Worm (Caenorhabditis elegans): Measurements from ENCODE around the gene R03H10.7.

DNA sequence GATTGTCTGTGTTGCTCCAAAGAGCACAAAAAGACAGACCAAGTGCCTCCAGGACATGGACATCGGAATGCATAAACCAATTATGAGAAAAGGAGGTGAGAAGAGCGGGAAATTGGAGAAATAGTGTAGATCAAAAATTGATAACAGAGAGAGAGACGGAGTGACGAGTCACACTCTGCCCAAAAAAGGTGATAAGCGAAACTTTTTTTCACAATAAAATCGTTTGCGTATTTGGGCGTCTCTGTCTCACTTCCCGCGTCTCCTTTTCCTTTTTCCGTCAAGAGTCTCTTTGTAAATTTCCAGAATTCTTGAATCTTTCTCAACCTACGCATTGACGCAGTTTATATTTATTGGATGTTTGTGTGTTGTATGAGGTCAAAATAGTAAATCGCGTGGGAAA, 15.4 kb upstream of the R03H10.7 start, which contains the start of gene mth-2:
- TF ChIP-seq him-1 (tag; optimal IDR thresholded peaks at IDR 0.05) (no peak), W03F9.2 (tag; optimal IDR thresholded peaks at IDR 0.05) (no peak), dao-5 (tag; optimal IDR thresholded peaks at IDR 0.05) (no peak)

All from whole organism, L4/young adult.